Fruit fly (Drosophila melanogaster) whole organism, embryonic: Measurements from ENCODE around the gene rec.
A peak's percentile ranks its signal among the peaks of the same experiment; 100 is the strongest.

ENCODE experiments used
- Aef1 ChIP-seq: fragments of 200-800 bp; sonication (Bioruptor generic); IDR thresholded peaks from 3 replicates; pipeline ENCODE4 v1.3.6; 2022; ENCODE audit warnings: missing biosample characterization, missing genetic modification characterization
- CG11504 ChIP-seq: fragments of 200-800 bp; sonication (Bioruptor generic); optimal IDR thresholded peaks from 3 replicates; lab custom pipeline; 2019; ENCODE audit warnings: missing biosample characterization, mild to moderate bottlenecking, missing genetic modification characterization, moderate library complexity
- CG12769 ChIP-seq: fragments of 200-800 bp; sonication (Bioruptor generic); optimal IDR thresholded peaks from 2 replicates; lab custom pipeline; 2019; ENCODE audit warnings: missing biosample characterization, mild to moderate bottlenecking, missing genetic modification characterization, moderate library complexity
- CG13287 ChIP-seq: fragments of 200-800 bp; sonication (Bioruptor generic); IDR thresholded peaks from 2 replicates; pipeline ENCODE4 v1.3.6; 2022; ENCODE audit warnings: missing biosample characterization, missing genetic modification characterization; ENCODE audit not compliant: partially characterized antibody
- CG14014 ChIP-seq: fragments of 200-800 bp; sonication (Bioruptor generic); IDR thresholded peaks from 2 replicates; pipeline ENCODE4 v1.3.6; 2022; ENCODE audit warnings: missing biosample characterization, missing genetic modification characterization
- CG15601 ChIP-seq: fragments of 200-800 bp; sonication (Bioruptor generic); optimal IDR thresholded peaks from 3 replicates; lab custom pipeline; 2019; ENCODE audit warnings: missing biosample characterization, mild to moderate bottlenecking, missing genetic modification characterization, moderate library complexity
- CG17328 ChIP-seq: fragments of 200-800 bp; sonication (Bioruptor generic); IDR thresholded peaks from 2 replicates; pipeline ENCODE4 v1.3.6; 2022; ENCODE audit warnings: missing biosample characterization, missing genetic modification characterization
- CG17829 ChIP-seq: fragments of 200-800 bp; optimal IDR thresholded peaks from 2 replicates; lab custom pipeline; 2019; ENCODE audit warnings: missing biosample characterization, mild to moderate bottlenecking, missing genetic modification characterization, moderate library complexity
- CG18011 ChIP-seq: fragments of 200-800 bp; sonication (Bioruptor generic); optimal IDR thresholded peaks from 2 replicates; lab custom pipeline; 2017; ENCODE audit warnings: missing biosample characterization, missing genetic modification characterization, mild to moderate bottlenecking, moderate library complexity, missing genotype
- CG1832 ChIP-seq: fragments of 200-800 bp; sonication (Bioruptor generic); optimal IDR thresholded peaks from 2 replicates; lab custom pipeline; 2017; ENCODE audit warnings: missing biosample characterization, mild to moderate bottlenecking, missing genetic modification characterization, inconsistent platforms
- CG18599 ChIP-seq: fragments of 200-800 bp; sonication (Bioruptor generic); optimal IDR thresholded peaks from 3 replicates; lab custom pipeline; 2017; ENCODE audit warnings: missing biosample characterization, missing genetic modification characterization, mild to moderate bottlenecking, moderate library complexity, missing genetic modification reagents
- CG6854 ChIP-seq: fragments of 200-800 bp; sonication (Bioruptor generic); optimal IDR thresholded peaks from 3 replicates; lab custom pipeline; 2017; ENCODE audit warnings: missing biosample characterization, mild to moderate bottlenecking, missing genetic modification characterization
- CG7745 ChIP-seq: fragments of 200-800 bp; sonication (Bioruptor generic); optimal IDR thresholded peaks from 2 replicates; lab custom pipeline; 2018; ENCODE audit warnings: missing biosample characterization, mild to moderate bottlenecking, missing genetic modification characterization, moderate library complexity
- CG9215 ChIP-seq: fragments of 200-800 bp; sonication (Bioruptor generic); IDR thresholded peaks from 2 replicates; pipeline ENCODE4 v1.3.6; 2022; ENCODE audit warnings: missing biosample characterization, missing genetic modification characterization
- CG9609 ChIP-seq: fragments of 200-800 bp; sonication (Bioruptor generic); optimal IDR thresholded peaks from 3 replicates; lab custom pipeline; 2016; ENCODE audit warnings: missing biosample characterization, missing genetic modification characterization
- Chrac-16 ChIP-seq: fragments of 200-800 bp; sonication (Bioruptor generic); optimal IDR thresholded peaks from 3 replicates; lab custom pipeline; 2016; ENCODE audit warnings: missing biosample characterization, missing genetic modification characterization
- CoRest ChIP-seq: fragments of 200-800 bp; sonication (Bioruptor generic); optimal IDR thresholded peaks from 3 replicates; lab custom pipeline; 2018; ENCODE audit warnings: missing biosample characterization, mild to moderate bottlenecking, missing genetic modification characterization, moderate library complexity
- D ChIP-seq, 2 experiments: fragments of 200-800 bp in 1 of 2; fragments of >200 bp in 1 of 2; sonication (Bioruptor generic) in 1 of 2; optimal IDR thresholded peaks; 2 replicates in 1 of 2; 3 replicates in 1 of 2; lab custom pipeline; 2017; ENCODE audit warnings: mild to moderate bottlenecking in 1 of 2, missing biosample characterization in 1 of 2, missing genetic modification characterization in 1 of 2, missing genetic modification reagents in 1 of 2
- Dfd ChIP-seq, 2 experiments: fragments of >200 bp; optimal IDR thresholded peaks; 2 replicates each; lab custom pipeline; 2017; ENCODE audit warnings: missing biosample characterization in 2 of 2, missing genetic modification characterization in 2 of 2
- H15 ChIP-seq: fragments of 200-800 bp; sonication (Bioruptor generic); IDR thresholded peaks from 3 replicates; pipeline ENCODE4 v1.3.6; 2022; ENCODE audit warnings: missing biosample characterization, missing genetic modification characterization
- HHEX ChIP-seq: fragments of 200-800 bp; sonication (Bioruptor generic); optimal IDR thresholded peaks from 3 replicates; lab custom pipeline; 2017; ENCODE audit warnings: missing biosample characterization, mild to moderate bottlenecking, missing genetic modification characterization, missing genetic modification reagents
- Hmr ChIP-seq: fragments of 200-800 bp; sonication (Bioruptor generic); optimal IDR thresholded peaks from 3 replicates; lab custom pipeline; 2017; ENCODE audit warnings: mild to moderate bottlenecking, missing biosample characterization, missing genetic modification reagents, missing genetic modification characterization
- Hr51 ChIP-seq, 2 experiments: fragments of 200-800 bp; sonication (Bioruptor generic); optimal IDR thresholded peaks; 2 replicates in 1 of 2; 3 replicates in 1 of 2; lab custom pipeline; 2016 to 2018; ENCODE audit warnings: missing biosample characterization in 2 of 2, missing genetic modification characterization in 2 of 2, mild to moderate bottlenecking in 1 of 2, moderate library complexity in 1 of 2
- Hsf ChIP-seq: fragments of 200-800 bp; sonication (Bioruptor generic); optimal IDR thresholded peaks from 3 replicates; lab custom pipeline; 2016; ENCODE audit warnings: missing biosample characterization, missing genetic modification characterization
- MESR4 ChIP-seq: fragments of 200-800 bp; sonication (Bioruptor generic); optimal IDR thresholded peaks from 2 replicates; lab custom pipeline; 2018; ENCODE audit warnings: missing biosample characterization, mild to moderate bottlenecking, missing genetic modification characterization, moderate library complexity
- Mad ChIP-seq: fragments of 200-800 bp; sonication (Bioruptor generic); optimal IDR thresholded peaks from 2 replicates; lab custom pipeline; 2016; ENCODE audit warnings: missing biosample characterization, missing genetic modification characterization
- NC2β ChIP-seq: fragments of 200-800 bp; sonication (Bioruptor generic); optimal IDR thresholded peaks from 2 replicates; lab custom pipeline; 2016; ENCODE audit warnings: missing biosample characterization, missing genetic modification characterization
- NK7.1 ChIP-seq: fragments of 200-800 bp; sonication (Bioruptor generic); optimal IDR thresholded peaks from 3 replicates; lab custom pipeline; 2016; ENCODE audit warnings: missing biosample characterization, missing genetic modification characterization
- Oli ChIP-seq: fragments of 200-800 bp; sonication (Bioruptor generic); optimal IDR thresholded peaks from 2 replicates; lab custom pipeline; 2018; ENCODE audit warnings: missing biosample characterization, mild to moderate bottlenecking, missing genetic modification characterization, moderate library complexity
- Sin3A ChIP-seq: fragments of >200 bp; optimal IDR thresholded peaks from 2 replicates; lab custom pipeline; 2018
- Sox102F ChIP-seq: fragments of 200-800 bp; sonication (Bioruptor generic); optimal IDR thresholded peaks from 2 replicates; lab custom pipeline; 2018; ENCODE audit warnings: missing biosample characterization, mild to moderate bottlenecking, missing genetic modification characterization, moderate library complexity
- Sry-δ ChIP-seq: fragments of 200-800 bp; sonication (Bioruptor generic); optimal IDR thresholded peaks from 2 replicates; lab custom pipeline; 2016; ENCODE audit warnings: missing biosample characterization, missing genetic modification characterization
- Ssrp ChIP-seq: fragments of 200-800 bp; sonication (Bioruptor generic); optimal IDR thresholded peaks from 2 replicates; lab custom pipeline; 2018; ENCODE audit warnings: missing biosample characterization, mild to moderate bottlenecking, missing genetic modification characterization, moderate library complexity
- Stat92E ChIP-seq, 3 experiments: fragments of >200 bp in 2 of 3; fragments of 200-800 bp in 1 of 3; sonication (Bioruptor generic) in 1 of 3; optimal IDR thresholded peaks; 2 replicates each; lab custom pipeline; 2017 to 2019; ENCODE audit warnings: missing biosample characterization in 3 of 3, missing genetic modification characterization in 3 of 3, mild to moderate bottlenecking in 1 of 3, moderate library complexity in 1 of 3
- ap ChIP-seq: fragments of 200-800 bp; sonication (Bioruptor generic); IDR thresholded peaks from 2 replicates; pipeline ENCODE4 v1.3.6; 2022; ENCODE audit warnings: missing biosample characterization, missing genetic modification characterization
- ato ChIP-seq: fragments of 200-800 bp; sonication (Bioruptor generic); IDR thresholded peaks from 2 replicates; pipeline ENCODE4 v1.3.6; 2022; ENCODE audit warnings: missing biosample characterization, missing genetic modification characterization; ENCODE audit not compliant: partially characterized antibody
- bowl ChIP-seq: fragments of 200-800 bp; sonication (Bioruptor generic); IDR thresholded peaks from 2 replicates; pipeline ENCODE4 v1.3.6; 2022; ENCODE audit warnings: missing biosample characterization, missing genetic modification characterization
- en ChIP-seq: fragments of 200-800 bp; sonication (Bioruptor generic); optimal IDR thresholded peaks from 2 replicates; lab custom pipeline; 2016; ENCODE audit warnings: missing biosample characterization, missing genetic modification characterization
- gcm2 ChIP-seq: fragments of 200-800 bp; sonication (Bioruptor generic); optimal IDR thresholded peaks from 2 replicates; lab custom pipeline; 2016; ENCODE audit warnings: missing biosample characterization, missing genetic modification characterization
- hbn ChIP-seq: fragments of 200-800 bp; sonication (Bioruptor generic); IDR thresholded peaks from 2 replicates; pipeline ENCODE4 v1.3.6; 2022; ENCODE audit warnings: missing biosample characterization, missing genetic modification characterization; ENCODE audit not compliant: partially characterized antibody
- jumu ChIP-seq: fragments of 200-800 bp; sonication (Bioruptor generic); optimal IDR thresholded peaks from 3 replicates; lab custom pipeline; 2016; ENCODE audit warnings: missing biosample characterization, missing genetic modification characterization
- lab ChIP-seq: fragments of 200-800 bp; sonication (Bioruptor generic); optimal IDR thresholded peaks from 3 replicates; lab custom pipeline; 2017; ENCODE audit warnings: missing biosample characterization, missing genetic modification characterization, mild to moderate bottlenecking, moderate library complexity, missing genetic modification reagents
- mld ChIP-seq: fragments of 200-800 bp; sonication (Bioruptor generic); IDR thresholded peaks from 3 replicates; pipeline ENCODE4 v1.3.6; 2022; ENCODE audit warnings: missing biosample characterization, missing genetic modification characterization; ENCODE audit not compliant: partially characterized antibody
- pita ChIP-seq: fragments of 200-800 bp; sonication (Bioruptor generic); optimal IDR thresholded peaks from 2 replicates; lab custom pipeline; 2017; ENCODE audit warnings: missing biosample characterization, mild to moderate bottlenecking, missing genetic modification characterization
- pnt ChIP-seq: fragments of 200-800 bp; sonication (Bioruptor generic); optimal IDR thresholded peaks from 3 replicates; lab custom pipeline; 2016; ENCODE audit warnings: missing biosample characterization, missing genetic modification characterization
- prd ChIP-seq, 3 experiments: fragments of >200 bp in 2 of 3; fragments of 200-800 bp in 1 of 3; sonication (Bioruptor generic) in 1 of 3; optimal IDR thresholded peaks in 2 of 3; IDR thresholded peaks in 1 of 3; 2 replicates in 2 of 3; 3 replicates in 1 of 3; pipeline versions ENCODE4 v1.3.6 to Lab custom; 2017 to 2022; ENCODE audit warnings: missing biosample characterization in 1 of 3, missing genetic modification characterization in 1 of 3
- sens ChIP-seq: fragments of 200-800 bp; sonication (Bioruptor generic); peaks from one replicate; lab custom pipeline; 2016; ENCODE audit warnings: missing biosample characterization, missing genetic modification characterization
- tin ChIP-seq: fragments of 200-800 bp; sonication (Bioruptor generic); optimal IDR thresholded peaks from 3 replicates; lab custom pipeline; 2016; ENCODE audit warnings: missing biosample characterization, missing genetic modification characterization
- ttk ChIP-seq: fragments of 200-800 bp; sonication (Bioruptor generic); IDR thresholded peaks from 2 replicates; pipeline ENCODE4 v2.1.2; 2022; ENCODE audit warnings: missing biosample characterization, missing genetic modification characterization

The rec gene

DNA sequence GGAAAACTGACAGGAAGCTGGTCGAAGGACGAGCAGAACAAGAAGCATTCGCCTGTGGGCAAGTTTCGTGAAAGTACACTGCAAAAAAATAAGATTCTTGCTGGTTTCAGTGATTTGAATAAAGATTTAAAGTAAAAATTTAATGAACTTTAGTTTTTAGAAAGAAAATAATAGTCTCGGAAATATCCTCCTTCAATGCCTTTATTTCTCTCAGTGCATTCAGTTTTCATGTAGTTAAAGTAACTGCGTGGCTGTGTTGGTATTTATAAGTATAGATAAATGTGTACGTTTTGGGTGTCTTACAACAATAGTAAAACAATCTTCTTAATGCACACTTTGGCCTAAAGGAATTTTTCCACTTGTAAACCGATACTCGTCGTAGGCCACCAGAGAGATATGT is 48.1 kb downstream of the rec start:
- TF ChIP-seq CG15601 (tag; lab: Kevin White, UChicago) (no peak), CoRest (tag; lab: Kevin White, UChicago) (peak; percentile 20), NC2β (GFP tag; lab: Kevin White, UChicago) (no peak), CG6854 (GFP tag; lab: Kevin White, UChicago) (no peak), Hmr (GFP tag; lab: Kevin White, UChicago) (peak; percentile 14), pita (no peak), D (optimal IDR thresholded peaks at IDR 0.05; lab: Kevin White, UChicago) (no peak), D (GFP tag; optimal IDR thresholded peaks at IDR 0.05; lab: Kevin White, UChicago) (no peak), ap (no peak), tin (GFP tag; lab: Kevin White, UChicago) (no peak), ato (GFP tag; lab: Robert Waterston, UW) (no peak), mld (GFP tag; lab: Robert Waterston, UW) (no peak), Hsf (GFP tag; lab: Kevin White, UChicago) (peak; percentile 20), Hr51 (GFP tag; optimal IDR thresholded peaks at IDR 0.05; lab: Kevin White, UChicago) (peak in 1 of 2 experiments; percentile 4), prd (optimal IDR thresholded peaks at IDR 0.05; lab: Kevin White, UChicago) (no peak), prd (GFP tag; IDR thresholded peaks at IDR 0.05; lab: Robert Waterston, UW) (0 out of 3 replicates have a peak, but pooled peaks have one; percentile 26), Sry-δ (GFP tag; lab: Kevin White, UChicago) (no peak), gcm2 (GFP tag; lab: Kevin White, UChicago) (no peak), NK7.1 (GFP tag; lab: Kevin White, UChicago) (no peak), H15 (no peak), Mad (GFP tag; lab: Kevin White, UChicago) (no peak), CG18599 (peak; percentile 45), pnt (GFP tag; lab: Kevin White, UChicago) (no peak), HHEX (GFP tag; lab: Kevin White, UChicago) (no peak), bowl (GFP tag; lab: Robert Waterston, UW) (no peak), Sin3A (no peak), CG12769 (no peak), lab (peak; percentile 18), CG17328 (0 out of 2 replicates have a peak, but pooled peaks have one; percentile 21), Sox102F (GFP tag; lab: Kevin White, UChicago) (no peak), Chrac-16 (no peak), Oli (tag; lab: Kevin White, UChicago) (peak; percentile 9), Dfd (GFP tag; optimal IDR thresholded peaks at IDR 0.05; lab: Kevin White, UChicago) (no peak), en (GFP tag; lab: Kevin White, UChicago) (no peak), ttk (GFP tag; lab: Robert Waterston, UW) (no peak), CG7745 (tag; lab: Kevin White, UChicago) (no peak), CG9609 (GFP tag; lab: Kevin White, UChicago) (no peak), CG1832 (no peak), CG17829 (tag; lab: Kevin White, UChicago) (no peak), sens (peak; percentile 56), MESR4 (no peak), CG13287 (no peak), hbn (GFP tag; lab: Robert Waterston, UW) (no peak), Ssrp (tag; lab: Kevin White, UChicago) (no peak), CG11504 (tag; lab: Kevin White, UChicago) (peak; percentile 44), jumu (GFP tag; lab: Kevin White, UChicago) (no peak), CG9215 (GFP tag; lab: Robert Waterston, UW) (no peak), Stat92E (GFP tag; optimal IDR thresholded peaks at IDR 0.05; lab: Kevin White, UChicago) (no peak), CG14014 (GFP tag; lab: Robert Waterston, UW) (0 out of 2 replicates have a peak, but pooled peaks have one; percentile 11), Aef1 (GFP tag; lab: Robert Waterston, UW) (no peak), CG18011 (GFP tag; lab: Kevin White, UChicago) (no peak)
